Worm (Caenorhabditis elegans) whole organism, young adult: ENCODE data around the gene F41C3.1.

Experiments
- cebp-2 ChIP-seq: fragments of 200-800 bp; sonication (Bioruptor generic); IDR thresholded peaks from 2 replicates; pipeline ENCODE4 v1.3.6; 2022; ENCODE audit warnings: missing genetic modification characterization, missing compliant biosample characterization
- nfya-1 ChIP-seq: sonication (generic microtip); optimal IDR thresholded peaks from 2 replicates; lab custom pipeline; 2017; ENCODE audit warnings: antibody characterized with exemption, missing compliant biosample characterization, missing genetic modification characterization, borderline replicate concordance; ENCODE audit not compliant: insufficient read depth
- snpc-4 ChIP-seq, 5 experiments: fragments of 150-350 bp in 1 of 5; sonication (generic microtip) in 4 of 5; optimal IDR thresholded peaks; 2 replicates each; lab custom pipeline; 2014 to 2018; ENCODE audit warnings: missing genetic modification characterization in 5 of 5, missing biosample characterization in 3 of 5, antibody characterized with exemption in 2 of 5, mild to moderate bottlenecking in 2 of 5, missing compliant biosample characterization in 2 of 5, missing genotype in 2 of 5, moderate library complexity in 2 of 5, missing genetic modification reagents in 1 of 5

ce11 chrII:4773891-4774432 lies 21.9 kb downstream of the F41C3.1 start, which contains the start of the genes F26G1.9 and F26G1.10:
- TF ChIP-seq nfya-1 (tag; lab: Kevin White, UChicago) (no peak), cebp-2 (no peak), snpc-4 (GFP tag; optimal IDR thresholded peaks at IDR 0.05; lab: Kevin White, UChicago) (no peak), snpc-4 (tag; optimal IDR thresholded peaks at IDR 0.05; lab: Kevin White, UChicago) (no peak)
